Worm (Caenorhabditis elegans): ENCODE results near the gene F17C8.6.

DNA sequence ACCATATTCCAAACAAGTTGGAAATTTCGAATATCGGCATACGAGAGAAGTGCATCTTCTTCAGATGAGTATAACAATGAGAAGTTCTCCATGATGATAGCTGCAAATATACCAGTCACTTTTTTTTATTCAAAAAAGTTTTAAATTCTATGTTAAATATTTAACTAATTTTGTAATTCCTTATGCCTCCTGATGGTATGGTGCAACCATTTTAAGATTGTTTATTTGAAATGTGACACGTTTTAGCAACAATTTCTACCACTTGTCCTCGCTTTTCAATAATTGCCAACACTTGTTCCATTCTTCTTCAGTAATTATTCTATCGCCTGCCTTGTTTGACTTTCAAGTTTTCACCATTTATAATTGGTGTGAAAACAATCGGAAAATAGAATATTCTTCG lies at the start of gene F17C8.6:
- TF ChIP-seq unc-62 (GFP tag; optimal IDR thresholded peaks at IDR 0.05) (no peak), ekl-4 (GFP tag; IDR thresholded peaks at IDR 0.05) (no peak), hlh-12 (tag; optimal IDR thresholded peaks at IDR 0.05) (no peak), ztf-25 (GFP tag; IDR thresholded peaks at IDR 0.05) (no peak), nfyb-1 (GFP tag; IDR thresholded peaks at IDR 0.05) (no peak), hsf-1 (GFP tag; IDR thresholded peaks at IDR 0.05) (no peak), B0336.3 (GFP tag; IDR thresholded peaks at IDR 0.05) (no peak), attf-5 (GFP tag; optimal IDR thresholded peaks at IDR 0.05) (no peak), nhr-179 (tag; optimal IDR thresholded peaks at IDR 0.05) (no peak), ama-1 (optimal IDR thresholded peaks at IDR 0.05) (no peak), ama-1 (GFP tag; optimal IDR thresholded peaks at IDR 0.05) (no peak), mcd-1 (GFP tag; IDR thresholded peaks at IDR 0.05) (no peak), nhr-90 (tag; optimal IDR thresholded peaks at IDR 0.05) (no peak), attf-6 (GFP tag; IDR thresholded peaks at IDR 0.05) (no peak)
